Fruit fly (Drosophila melanogaster) whole organism, embryonic: ENCODE data around the gene Hel25E.

ENCODE experiments used
- Asciz ChIP-seq: fragments of 200-800 bp; sonication (Bioruptor generic); optimal IDR thresholded peaks from 2 replicates; lab custom pipeline; 2017; ENCODE audit warnings: missing biosample characterization, mild to moderate bottlenecking, missing genetic modification characterization, missing genetic modification reagents
- CG10209 ChIP-seq: fragments of 200-800 bp; sonication (Bioruptor generic); optimal IDR thresholded peaks from 3 replicates; lab custom pipeline; 2017; ENCODE audit warnings: missing biosample characterization, mild to moderate bottlenecking, missing genetic modification characterization, missing genetic modification reagents
- CG10431 ChIP-seq: fragments of 200-800 bp; sonication (Bioruptor generic); optimal IDR thresholded peaks from 3 replicates; lab custom pipeline; 2018; ENCODE audit warnings: missing biosample characterization, mild to moderate bottlenecking, missing genetic modification characterization
- CG10543 ChIP-seq: fragments of 200-800 bp; sonication (Bioruptor generic); optimal IDR thresholded peaks from 3 replicates; lab custom pipeline; 2017; ENCODE audit warnings: missing biosample characterization, mild to moderate bottlenecking, missing genetic modification characterization, moderate library complexity
- CG10565 ChIP-seq: fragments of 200-800 bp; sonication (Bioruptor generic); optimal IDR thresholded peaks from 3 replicates; lab custom pipeline; 2016; ENCODE audit warnings: missing biosample characterization, mild to moderate bottlenecking, missing genetic modification characterization
- CG10654 ChIP-seq: fragments of 200-800 bp; sonication (Bioruptor generic); optimal IDR thresholded peaks from 2 replicates; lab custom pipeline; 2016; ENCODE audit warnings: missing biosample characterization, missing genetic modification characterization
- CG11560 ChIP-seq: fragments of 200-800 bp; sonication (Bioruptor generic); IDR thresholded peaks from 3 replicates; pipeline ENCODE4 v1.3.6; 2022; ENCODE audit warnings: missing biosample characterization, missing genetic modification characterization
- CG1233 ChIP-seq: fragments of 200-800 bp; sonication (Bioruptor generic); optimal IDR thresholded peaks from 4 replicates; lab custom pipeline; 2018; ENCODE audit warnings: missing biosample characterization, mild to moderate bottlenecking, missing genetic modification characterization
- CG13424 ChIP-seq: fragments of 200-800 bp; sonication (Bioruptor generic); optimal IDR thresholded peaks from 2 replicates; lab custom pipeline; 2019; ENCODE audit warnings: missing biosample characterization, mild to moderate bottlenecking, missing genetic modification characterization, moderate library complexity
- CG15479 ChIP-seq: fragments of 200-800 bp; sonication (Bioruptor generic); optimal IDR thresholded peaks from 3 replicates; lab custom pipeline; 2019; ENCODE audit warnings: missing biosample characterization, mild to moderate bottlenecking, missing genetic modification characterization, moderate library complexity
- CG16779 ChIP-seq: fragments of 200-800 bp; sonication (Bioruptor generic); IDR thresholded peaks from 2 replicates; pipeline ENCODE4 v1.3.6; 2022; ENCODE audit warnings: missing biosample characterization, missing genetic modification characterization
- CG1792 ChIP-seq: fragments of 200-800 bp; sonication (Bioruptor generic); optimal IDR thresholded peaks from 2 replicates; lab custom pipeline; 2016; ENCODE audit warnings: missing biosample characterization, missing genetic modification characterization
- CG4360 ChIP-seq: fragments of 200-800 bp; sonication (Bioruptor generic); IDR thresholded peaks from 2 replicates; pipeline ENCODE4 v1.3.6; 2022; ENCODE audit warnings: missing biosample characterization, missing genetic modification characterization
- CG5180 ChIP-seq: fragments of 200-800 bp; sonication (Bioruptor generic); optimal IDR thresholded peaks from 3 replicates; lab custom pipeline; 2017; ENCODE audit warnings: missing biosample characterization, missing genetic modification characterization, mild to moderate bottlenecking, moderate library complexity, missing genetic modification reagents
- CG6175 ChIP-seq: fragments of 200-800 bp; sonication (Bioruptor generic); IDR thresholded peaks from 3 replicates; pipeline ENCODE4 v1.3.6; 2022; ENCODE audit warnings: missing biosample characterization, missing genetic modification characterization
- CG6272 ChIP-seq: fragments of 200-800 bp; sonication (Bioruptor generic); IDR thresholded peaks from 2 replicates; pipeline ENCODE4 v1.3.6; 2022; ENCODE audit warnings: missing biosample characterization, missing genetic modification characterization
- CG8281 ChIP-seq: fragments of 200-800 bp; sonication (Bioruptor generic); optimal IDR thresholded peaks from 2 replicates; lab custom pipeline; 2018; ENCODE audit warnings: missing biosample characterization, mild to moderate bottlenecking, missing genetic modification characterization, moderate library complexity
- CG9727 ChIP-seq: fragments of 200-800 bp; sonication (Bioruptor generic); optimal IDR thresholded peaks from 3 replicates; lab custom pipeline; 2017; ENCODE audit warnings: missing biosample characterization, mild to moderate bottlenecking, missing genetic modification characterization
- CrebB ChIP-seq: fragments of 200-800 bp; sonication (Bioruptor generic); optimal IDR thresholded peaks from 3 replicates; lab custom pipeline; 2018; ENCODE audit warnings: missing biosample characterization, mild to moderate bottlenecking, missing genetic modification characterization
- Dbx ChIP-seq: fragments of 200-800 bp; sonication (Bioruptor generic); IDR thresholded peaks from 3 replicates; pipeline ENCODE4 v1.3.6; 2022; ENCODE audit warnings: missing biosample characterization, missing genetic modification characterization
- Dip3 ChIP-seq: fragments of 200-800 bp; sonication (Bioruptor generic); optimal IDR thresholded peaks from 3 replicates; lab custom pipeline; 2016; ENCODE audit warnings: missing biosample characterization, missing genetic modification characterization
- Lim3 ChIP-seq: fragments of 200-800 bp; sonication (Bioruptor generic); IDR thresholded peaks from 2 replicates; pipeline ENCODE4 v1.3.6; 2022; ENCODE audit warnings: missing biosample characterization, missing genetic modification characterization
- MESR4 ChIP-seq: fragments of 200-800 bp; sonication (Bioruptor generic); optimal IDR thresholded peaks from 2 replicates; lab custom pipeline; 2018; ENCODE audit warnings: missing biosample characterization, mild to moderate bottlenecking, missing genetic modification characterization, moderate library complexity
- Sox100B ChIP-seq: fragments of 200-800 bp; sonication (Bioruptor generic); optimal IDR thresholded peaks from 3 replicates; lab custom pipeline; 2018; ENCODE audit warnings: missing biosample characterization, mild to moderate bottlenecking, missing genetic modification characterization
- Xbp1 ChIP-seq: fragments of 200-800 bp; sonication (Bioruptor generic); optimal IDR thresholded peaks from 3 replicates; lab custom pipeline; 2016; ENCODE audit warnings: missing biosample characterization, mild to moderate bottlenecking, missing genetic modification characterization
- YL-1 ChIP-seq: fragments of 200-800 bp; sonication (Bioruptor generic); optimal IDR thresholded peaks from 3 replicates; lab custom pipeline; 2017; ENCODE audit warnings: missing biosample characterization, mild to moderate bottlenecking, missing genetic modification characterization
- abd-A ChIP-seq: fragments of 200-800 bp; sonication (Bioruptor generic); optimal IDR thresholded peaks from 3 replicates; lab custom pipeline; 2019; ENCODE audit warnings: missing biosample characterization, mild to moderate bottlenecking, missing genetic modification characterization, moderate library complexity
- bigmax ChIP-seq: fragments of 200-800 bp; sonication (Bioruptor generic); optimal IDR thresholded peaks from 2 replicates; lab custom pipeline; 2018; ENCODE audit warnings: missing biosample characterization, mild to moderate bottlenecking, missing genetic modification characterization
- cwo ChIP-seq: fragments of 200-800 bp; sonication (Bioruptor generic); optimal IDR thresholded peaks from 3 replicates; lab custom pipeline; 2017; ENCODE audit warnings: missing biosample characterization, missing genetic modification characterization, mild to moderate bottlenecking, moderate library complexity, missing genetic modification reagents
- dan ChIP-seq: fragments of 200-800 bp; sonication (Bioruptor generic); IDR thresholded peaks from 2 replicates; pipeline ENCODE4 v1.3.6; 2022; ENCODE audit warnings: missing biosample characterization, missing genetic modification characterization
- dmrt99B ChIP-seq: fragments of 200-800 bp; sonication (Bioruptor generic); optimal IDR thresholded peaks from 2 replicates; lab custom pipeline; 2018; ENCODE audit warnings: missing biosample characterization, mild to moderate bottlenecking, missing genetic modification characterization, moderate library complexity
- grau ChIP-seq: fragments of 200-800 bp; optimal IDR thresholded peaks from 3 replicates; lab custom pipeline; 2019; ENCODE audit warnings: missing biosample characterization, mild to moderate bottlenecking, missing genetic modification characterization, moderate library complexity
- hkb ChIP-seq, 2 experiments: fragments of 200-800 bp in 1 of 2; fragments of >200 bp in 1 of 2; sonication (Bioruptor generic) in 1 of 2; IDR thresholded peaks in 1 of 2; optimal IDR thresholded peaks in 1 of 2; 2 replicates each; pipeline versions ENCODE4 v1.3.6 to Lab custom; 2017 to 2022; ENCODE audit warnings: missing biosample characterization in 1 of 2, missing genetic modification characterization in 1 of 2
- hth ChIP-seq: fragments of >200 bp; optimal IDR thresholded peaks from 2 replicates; lab custom pipeline; 2017; ENCODE audit warnings: inconsistent platforms
- knrl ChIP-seq: fragments of 200-800 bp; sonication (Bioruptor generic); IDR thresholded peaks from 3 replicates; pipeline ENCODE4 v1.3.6; 2022; ENCODE audit warnings: missing biosample characterization, missing genetic modification characterization; ENCODE audit not compliant: partially characterized antibody
- lab ChIP-seq: fragments of 200-800 bp; sonication (Bioruptor generic); optimal IDR thresholded peaks from 3 replicates; lab custom pipeline; 2017; ENCODE audit warnings: missing biosample characterization, missing genetic modification characterization, mild to moderate bottlenecking, moderate library complexity, missing genetic modification reagents
- maf-S ChIP-seq: fragments of 200-800 bp; sonication (Bioruptor generic); optimal IDR thresholded peaks from 2 replicates; lab custom pipeline; 2016; ENCODE audit warnings: missing biosample characterization, missing genetic modification characterization
- mirr ChIP-seq: fragments of 200-800 bp; sonication (Bioruptor generic); optimal IDR thresholded peaks from 3 replicates; lab custom pipeline; 2018; ENCODE audit warnings: missing biosample characterization, mild to moderate bottlenecking, missing genetic modification characterization
- mld ChIP-seq: fragments of 200-800 bp; sonication (Bioruptor generic); IDR thresholded peaks from 3 replicates; pipeline ENCODE4 v1.3.6; 2022; ENCODE audit warnings: missing biosample characterization, missing genetic modification characterization; ENCODE audit not compliant: partially characterized antibody
- nom ChIP-seq: fragments of 200-800 bp; sonication (Bioruptor generic); optimal IDR thresholded peaks from 2 replicates; lab custom pipeline; 2017; ENCODE audit warnings: missing biosample characterization, missing genetic modification characterization, mild to moderate bottlenecking, moderate library complexity, missing genetic modification reagents
- onecut ChIP-seq: fragments of 200-800 bp; sonication (Bioruptor generic); IDR thresholded peaks from 2 replicates; pipeline ENCODE4 v1.3.6; 2022; ENCODE audit warnings: missing biosample characterization, missing genetic modification characterization
- org-1 ChIP-seq: fragments of 200-800 bp; sonication (Bioruptor generic); optimal IDR thresholded peaks from 2 replicates; lab custom pipeline; 2017; ENCODE audit warnings: missing biosample characterization, missing genetic modification characterization
- psq ChIP-seq: fragments of 200-800 bp; sonication (Bioruptor generic); optimal IDR thresholded peaks from 2 replicates; lab custom pipeline; 2017; ENCODE audit warnings: missing biosample characterization, missing genetic modification characterization
- ranshi ChIP-seq: fragments of 200-800 bp; sonication (Bioruptor generic); IDR thresholded peaks from 2 replicates; pipeline ENCODE4 v1.3.6; 2022; ENCODE audit warnings: missing biosample characterization, missing genetic modification characterization
- row ChIP-seq: fragments of 200-800 bp; sonication (Bioruptor generic); IDR thresholded peaks from 3 replicates; pipeline ENCODE4 v1.3.6; 2022; ENCODE audit warnings: missing biosample characterization, missing genetic modification characterization
- sd ChIP-seq: fragments of 200-800 bp; sonication (Bioruptor generic); optimal IDR thresholded peaks from 3 replicates; lab custom pipeline; 2018; ENCODE audit warnings: missing biosample characterization, mild to moderate bottlenecking, missing genetic modification characterization, moderate library complexity
- sr ChIP-seq: fragments of 200-800 bp; sonication (Bioruptor generic); IDR thresholded peaks from 3 replicates; pipeline ENCODE4 v1.3.6; 2022; ENCODE audit warnings: missing biosample characterization, missing genetic modification characterization
- sug ChIP-seq: fragments of 200-800 bp; optimal IDR thresholded peaks from 2 replicates; lab custom pipeline; 2019; ENCODE audit warnings: missing biosample characterization, mild to moderate bottlenecking, missing genetic modification characterization, moderate library complexity
- unc-4 ChIP-seq: fragments of 200-800 bp; sonication (Bioruptor generic); IDR thresholded peaks from 2 replicates; pipeline ENCODE4 v1.3.6; 2022; ENCODE audit warnings: missing biosample characterization, missing genetic modification characterization; ENCODE audit not compliant: partially characterized antibody
- wdn ChIP-seq: fragments of 200-800 bp; sonication (Bioruptor generic); IDR thresholded peaks from 2 replicates; pipeline ENCODE4 v1.3.6; 2022; ENCODE audit warnings: missing biosample characterization, missing genetic modification characterization

Hel25E gene

dm6 chr2L:5547288-5547777 lies 5.2 kb upstream of the Hel25E start (continued):
- TF ChIP-seq Xbp1 (no peak), CG10654 (GFP tag; lab: Kevin White, UChicago) (no peak), org-1 (no peak), CG10543 (GFP tag; lab: Kevin White, UChicago) (peak; percentile 51), Lim3 (GFP tag; lab: Robert Waterston, UW) (no peak), mirr (peak; percentile 65), CG6272 (GFP tag; lab: Robert Waterston, UW) (no peak), CG8281 (tag; lab: Kevin White, UChicago) (peak; percentile 92), mld (GFP tag; lab: Robert Waterston, UW) (0 out of 3 replicates have a peak, but pooled peaks have one; percentile 2), hth (lab: Kevin White, UChicago) (no peak), Asciz (peak; percentile 61), wdn (GFP tag; lab: Robert Waterston, UW) (no peak), abd-A (tag; lab: Kevin White, UChicago) (no peak), ranshi (GFP tag; lab: Robert Waterston, UW) (no peak), Dbx (GFP tag; lab: Robert Waterston, UW) (no peak), CG10431 (GFP tag; lab: Kevin White, UChicago) (peak; percentile 37), bigmax (no peak), maf-S (GFP tag; lab: Kevin White, UChicago) (no peak), CG6175 (no peak), CrebB (tag; lab: Kevin White, UChicago) (peak; percentile 57), cwo (no peak), MESR4 (GFP tag; lab: Kevin White, UChicago) (no peak), sug (tag; lab: Kevin White, UChicago) (peak; percentile 89), YL-1 (GFP tag; lab: Kevin White, UChicago) (no peak), CG10209 (no peak), hkb (optimal IDR thresholded peaks at IDR 0.05; lab: Kevin White, UChicago) (no peak), hkb (GFP tag; IDR thresholded peaks at IDR 0.05; lab: Robert Waterston, UW) (0 out of 2 replicates have a peak, but pooled peaks have one; percentile 30), CG15479 (GFP tag; lab: Kevin White, UChicago) (peak; percentile 84), CG13424 (no peak), CG1233 (GFP tag; lab: Kevin White, UChicago) (peak; percentile 12), CG16779 (GFP tag; lab: Robert Waterston, UW) (no peak), grau (tag; lab: Kevin White, UChicago) (no peak), unc-4 (GFP tag; lab: Robert Waterston, UW) (no peak), Sox100B (GFP tag; lab: Kevin White, UChicago) (no peak), lab (GFP tag; lab: Kevin White, UChicago) (peak; percentile 47), CG10565 (GFP tag; lab: Kevin White, UChicago) (no peak), row (GFP tag; lab: Robert Waterston, UW) (no peak), dmrt99B (tag; lab: Kevin White, UChicago) (no peak), CG4360 (GFP tag; lab: Robert Waterston, UW) (no peak), onecut (GFP tag; lab: Robert Waterston, UW) (no peak), nom (GFP tag; lab: Kevin White, UChicago) (no peak), sr (GFP tag; lab: Robert Waterston, UW) (no peak), CG11560 (tag; lab: Robert Waterston, UW) (no peak), CG5180 (no peak), CG1792 (no peak), knrl (no peak), psq (GFP tag; lab: Kevin White, UChicago) (no peak), dan (GFP tag; lab: Robert Waterston, UW) (no peak), CG9727 (GFP tag; lab: Kevin White, UChicago) (peak; percentile 10), sd (peak; percentile 48), Dip3 (GFP tag; lab: Kevin White, UChicago) (no peak)
